Fruit fly (Drosophila melanogaster) whole organism, embryonic: ENCODE data around the gene Kdm2.

Experiments used
- ATbp ChIP-seq: fragments of 200-800 bp; sonication (Bioruptor generic); optimal IDR thresholded peaks from 2 replicates; lab custom pipeline; 2017; ENCODE audit warnings: missing biosample characterization, mild to moderate bottlenecking, missing genetic modification characterization, missing genetic modification reagents
- Ada2b ChIP-seq: fragments of 200-800 bp; sonication (Bioruptor generic); IDR thresholded peaks from 2 replicates; pipeline ENCODE4 v1.3.6; 2022; ENCODE audit warnings: missing biosample characterization, missing genetic modification characterization
- Aef1 ChIP-seq: fragments of 200-800 bp; sonication (Bioruptor generic); IDR thresholded peaks from 3 replicates; pipeline ENCODE4 v1.3.6; 2022; ENCODE audit warnings: missing biosample characterization, missing genetic modification characterization
- CG10462 ChIP-seq: fragments of 200-800 bp; sonication (Bioruptor generic); optimal IDR thresholded peaks from 2 replicates; lab custom pipeline; 2016; ENCODE audit warnings: missing biosample characterization, missing genetic modification characterization
- CG10543 ChIP-seq: fragments of 200-800 bp; sonication (Bioruptor generic); optimal IDR thresholded peaks from 3 replicates; lab custom pipeline; 2017; ENCODE audit warnings: missing biosample characterization, mild to moderate bottlenecking, missing genetic modification characterization, moderate library complexity
- CG11696 ChIP-seq: fragments of 200-800 bp; sonication (Bioruptor generic); IDR thresholded peaks from 2 replicates; pipeline ENCODE4 v1.3.6; 2022; ENCODE audit warnings: missing biosample characterization, missing genetic modification characterization
- CG1233 ChIP-seq: fragments of 200-800 bp; sonication (Bioruptor generic); optimal IDR thresholded peaks from 4 replicates; lab custom pipeline; 2018; ENCODE audit warnings: missing biosample characterization, mild to moderate bottlenecking, missing genetic modification characterization
- CG15011 ChIP-seq: fragments of 200-800 bp; sonication (Bioruptor generic); optimal IDR thresholded peaks from 3 replicates; lab custom pipeline; 2018; ENCODE audit warnings: missing biosample characterization, mild to moderate bottlenecking, missing genetic modification characterization
- CG17912 ChIP-seq: fragments of 200-800 bp; sonication (Bioruptor generic); optimal IDR thresholded peaks from 2 replicates; lab custom pipeline; 2018; ENCODE audit warnings: missing biosample characterization, mild to moderate bottlenecking, missing genetic modification characterization
- CG3065 ChIP-seq: fragments of 200-800 bp; sonication (Bioruptor generic); optimal IDR thresholded peaks from 2 replicates; lab custom pipeline; 2016; ENCODE audit warnings: missing biosample characterization, missing genetic modification characterization
- CG7357 ChIP-seq: fragments of 200-800 bp; sonication (Bioruptor generic); IDR thresholded peaks from 3 replicates; pipeline ENCODE4 v1.3.6; 2022; ENCODE audit warnings: missing biosample characterization, missing genetic modification characterization
- CG7372 ChIP-seq: fragments of 200-800 bp; sonication (Bioruptor generic); IDR thresholded peaks from 2 replicates; pipeline ENCODE4 v1.3.6; 2022; ENCODE audit warnings: missing biosample characterization, missing genetic modification characterization
- CG8281 ChIP-seq: fragments of 200-800 bp; sonication (Bioruptor generic); optimal IDR thresholded peaks from 2 replicates; lab custom pipeline; 2018; ENCODE audit warnings: missing biosample characterization, mild to moderate bottlenecking, missing genetic modification characterization, moderate library complexity
- CG8765 ChIP-seq: fragments of 200-800 bp; sonication (Bioruptor generic); IDR thresholded peaks from 2 replicates; pipeline ENCODE4 v1.3.6; 2022; ENCODE audit warnings: missing biosample characterization, missing genetic modification characterization
- D19A ChIP-seq: fragments of 200-800 bp; optimal IDR thresholded peaks from 3 replicates; lab custom pipeline; 2019; ENCODE audit warnings: missing biosample characterization, mild to moderate bottlenecking, missing genetic modification characterization, moderate library complexity
- Dbx ChIP-seq: fragments of 200-800 bp; sonication (Bioruptor generic); IDR thresholded peaks from 3 replicates; pipeline ENCODE4 v1.3.6; 2022; ENCODE audit warnings: missing biosample characterization, missing genetic modification characterization
- Dip3 ChIP-seq: fragments of 200-800 bp; sonication (Bioruptor generic); optimal IDR thresholded peaks from 3 replicates; lab custom pipeline; 2016; ENCODE audit warnings: missing biosample characterization, missing genetic modification characterization
- MBD-R2 ChIP-seq: fragments of 200-800 bp; sonication (Bioruptor generic); IDR thresholded peaks from 2 replicates; pipeline ENCODE4 v1.3.6; 2022; ENCODE audit warnings: missing biosample characterization, missing genetic modification characterization
- NC2β ChIP-seq: fragments of 200-800 bp; sonication (Bioruptor generic); optimal IDR thresholded peaks from 2 replicates; lab custom pipeline; 2016; ENCODE audit warnings: missing biosample characterization, missing genetic modification characterization
- Nf-YC ChIP-seq: fragments of 200-800 bp; optimal IDR thresholded peaks from 3 replicates; lab custom pipeline; 2019; ENCODE audit warnings: missing biosample characterization, mild to moderate bottlenecking, missing genetic modification characterization, moderate library complexity
- Oli ChIP-seq: fragments of 200-800 bp; sonication (Bioruptor generic); optimal IDR thresholded peaks from 2 replicates; lab custom pipeline; 2018; ENCODE audit warnings: missing biosample characterization, mild to moderate bottlenecking, missing genetic modification characterization, moderate library complexity
- Ptx1 ChIP-seq: fragments of 200-800 bp; sonication (Bioruptor generic); IDR thresholded peaks from 2 replicates; pipeline ENCODE4 v1.3.6; 2022; ENCODE audit warnings: missing biosample characterization, missing genetic modification characterization
- Scr ChIP-seq: fragments of 200-800 bp; sonication (Bioruptor generic); IDR thresholded peaks from 2 replicates; pipeline ENCODE4 v1.3.6; 2022; ENCODE audit warnings: missing biosample characterization, missing genetic modification characterization; ENCODE audit not compliant: partially characterized antibody
- Six4 ChIP-seq: fragments of 200-800 bp; sonication (Bioruptor generic); optimal IDR thresholded peaks from 2 replicates; lab custom pipeline; 2016; ENCODE audit warnings: missing biosample characterization, missing genetic modification characterization
- Sox102F ChIP-seq: fragments of 200-800 bp; sonication (Bioruptor generic); optimal IDR thresholded peaks from 2 replicates; lab custom pipeline; 2018; ENCODE audit warnings: missing biosample characterization, mild to moderate bottlenecking, missing genetic modification characterization, moderate library complexity
- ato ChIP-seq: fragments of 200-800 bp; sonication (Bioruptor generic); IDR thresholded peaks from 2 replicates; pipeline ENCODE4 v1.3.6; 2022; ENCODE audit warnings: missing biosample characterization, missing genetic modification characterization; ENCODE audit not compliant: partially characterized antibody
- bbx ChIP-seq: fragments of 200-800 bp; sonication (Bioruptor generic); IDR thresholded peaks from 2 replicates; pipeline ENCODE4 v1.3.6; 2022; ENCODE audit warnings: missing biosample characterization, missing genetic modification characterization; ENCODE audit not compliant: partially characterized antibody
- cad ChIP-seq: fragments of >200 bp; optimal IDR thresholded peaks from 2 replicates; lab custom pipeline; 2017; ENCODE audit warnings: missing biosample characterization, missing genetic modification characterization
- caup ChIP-seq: fragments of 200-800 bp; sonication (Bioruptor generic); optimal IDR thresholded peaks from 3 replicates; lab custom pipeline; 2017; ENCODE audit warnings: missing biosample characterization, mild to moderate bottlenecking, missing genetic modification characterization, moderate library complexity; ENCODE audit not compliant: severe bottlenecking
- da ChIP-seq: fragments of 200-800 bp; sonication (Bioruptor generic); optimal IDR thresholded peaks from 2 replicates; lab custom pipeline; 2016; ENCODE audit warnings: missing biosample characterization, missing genetic modification characterization
- dmrt11E ChIP-seq: fragments of 200-800 bp; sonication (Bioruptor generic); optimal IDR thresholded peaks from 3 replicates; lab custom pipeline; 2018; ENCODE audit warnings: missing biosample characterization, mild to moderate bottlenecking, missing genetic modification characterization, moderate library complexity
- fd3F ChIP-seq: fragments of 200-800 bp; sonication (Bioruptor generic); optimal IDR thresholded peaks from 2 replicates; lab custom pipeline; 2018; ENCODE audit warnings: missing biosample characterization, mild to moderate bottlenecking, missing genetic modification characterization, moderate library complexity
- gce ChIP-seq: fragments of 200-800 bp; sonication (Bioruptor generic); IDR thresholded peaks from 3 replicates; pipeline ENCODE4 v1.3.6; 2022; ENCODE audit warnings: missing biosample characterization, missing genetic modification characterization
- grau ChIP-seq: fragments of 200-800 bp; optimal IDR thresholded peaks from 3 replicates; lab custom pipeline; 2019; ENCODE audit warnings: missing biosample characterization, mild to moderate bottlenecking, missing genetic modification characterization, moderate library complexity
- grn ChIP-seq: fragments of 200-800 bp; sonication (Bioruptor generic); optimal IDR thresholded peaks from 3 replicates; lab custom pipeline; 2017; ENCODE audit warnings: missing biosample characterization, missing genetic modification characterization
- hbn ChIP-seq: fragments of 200-800 bp; sonication (Bioruptor generic); IDR thresholded peaks from 2 replicates; pipeline ENCODE4 v1.3.6; 2022; ENCODE audit warnings: missing biosample characterization, missing genetic modification characterization; ENCODE audit not compliant: partially characterized antibody
- kni ChIP-seq: fragments of 200-800 bp; sonication (Bioruptor generic); optimal IDR thresholded peaks from 3 replicates; lab custom pipeline; 2017; ENCODE audit warnings: mild to moderate bottlenecking, missing biosample characterization, missing genetic modification reagents, missing genetic modification characterization
- nerfin-1 ChIP-seq: fragments of 200-800 bp; sonication (Bioruptor generic); optimal IDR thresholded peaks from 3 replicates; lab custom pipeline; 2019; ENCODE audit warnings: missing biosample characterization, mild to moderate bottlenecking, missing genetic modification characterization, moderate library complexity
- pan ChIP-seq, 4 experiments: fragments of >200 bp in 3 of 4; fragments of 200-800 bp in 1 of 4; sonication (Bioruptor generic) in 1 of 4; optimal IDR thresholded peaks in 3 of 4; IDR thresholded peaks in 1 of 4; 2 replicates each; pipeline versions ENCODE4 v1.3.6 to Lab custom; 2017 to 2022; ENCODE audit warnings: missing biosample characterization in 2 of 4, missing genetic modification characterization in 2 of 4, mixed read lengths in 1 of 4
- pros ChIP-seq: fragments of 200-800 bp; sonication (Bioruptor generic); optimal IDR thresholded peaks from 3 replicates; lab custom pipeline; 2019; ENCODE audit warnings: missing biosample characterization, mild to moderate bottlenecking, missing genetic modification characterization, moderate library complexity
- ro ChIP-seq: fragments of 200-800 bp; sonication (Bioruptor generic); IDR thresholded peaks from 2 replicates; pipeline ENCODE4 v1.3.6; 2022; ENCODE audit warnings: missing biosample characterization, missing genetic modification characterization
- salm ChIP-seq: fragments of 200-800 bp; sonication (Bioruptor generic); optimal IDR thresholded peaks from 2 replicates; lab custom pipeline; 2018; ENCODE audit warnings: missing biosample characterization, mild to moderate bottlenecking, missing genetic modification characterization
- seq ChIP-seq: fragments of 200-800 bp; sonication (Bioruptor generic); IDR thresholded peaks from 2 replicates; pipeline ENCODE4 v1.3.6; 2022; ENCODE audit warnings: missing biosample characterization, missing genetic modification characterization
- sna ChIP-seq: fragments of 200-800 bp; sonication (Bioruptor generic); IDR thresholded peaks from 2 replicates; pipeline ENCODE4 v1.3.6; 2022; ENCODE audit warnings: missing biosample characterization, missing genetic modification characterization; ENCODE audit not compliant: partially characterized antibody
- sob ChIP-seq: fragments of 200-800 bp; sonication (Bioruptor generic); IDR thresholded peaks from 2 replicates; pipeline ENCODE4 v1.3.6; 2022; ENCODE audit warnings: missing biosample characterization, missing genetic modification characterization
- tll ChIP-seq, 2 experiments: fragments of 200-800 bp in 1 of 2; fragments of >200 bp in 1 of 2; sonication (Bioruptor generic) in 1 of 2; optimal IDR thresholded peaks; 2 replicates each; lab custom pipeline; 2017 to 2019; ENCODE audit warnings: missing biosample characterization in 2 of 2, missing genetic modification characterization in 2 of 2, mild to moderate bottlenecking in 1 of 2, moderate library complexity in 1 of 2
- trem ChIP-seq: fragments of 200-800 bp; optimal IDR thresholded peaks from 3 replicates; lab custom pipeline; 2019; ENCODE audit warnings: missing biosample characterization, mild to moderate bottlenecking, missing genetic modification characterization, moderate library complexity
- unc-4 ChIP-seq: fragments of 200-800 bp; sonication (Bioruptor generic); IDR thresholded peaks from 2 replicates; pipeline ENCODE4 v1.3.6; 2022; ENCODE audit warnings: missing biosample characterization, missing genetic modification characterization; ENCODE audit not compliant: partially characterized antibody
- usp ChIP-seq: fragments of >200 bp; optimal IDR thresholded peaks from 2 replicates; lab custom pipeline; 2017; ENCODE audit warnings: missing biosample characterization, missing genetic modification characterization

Kdm2 gene

DNA sequence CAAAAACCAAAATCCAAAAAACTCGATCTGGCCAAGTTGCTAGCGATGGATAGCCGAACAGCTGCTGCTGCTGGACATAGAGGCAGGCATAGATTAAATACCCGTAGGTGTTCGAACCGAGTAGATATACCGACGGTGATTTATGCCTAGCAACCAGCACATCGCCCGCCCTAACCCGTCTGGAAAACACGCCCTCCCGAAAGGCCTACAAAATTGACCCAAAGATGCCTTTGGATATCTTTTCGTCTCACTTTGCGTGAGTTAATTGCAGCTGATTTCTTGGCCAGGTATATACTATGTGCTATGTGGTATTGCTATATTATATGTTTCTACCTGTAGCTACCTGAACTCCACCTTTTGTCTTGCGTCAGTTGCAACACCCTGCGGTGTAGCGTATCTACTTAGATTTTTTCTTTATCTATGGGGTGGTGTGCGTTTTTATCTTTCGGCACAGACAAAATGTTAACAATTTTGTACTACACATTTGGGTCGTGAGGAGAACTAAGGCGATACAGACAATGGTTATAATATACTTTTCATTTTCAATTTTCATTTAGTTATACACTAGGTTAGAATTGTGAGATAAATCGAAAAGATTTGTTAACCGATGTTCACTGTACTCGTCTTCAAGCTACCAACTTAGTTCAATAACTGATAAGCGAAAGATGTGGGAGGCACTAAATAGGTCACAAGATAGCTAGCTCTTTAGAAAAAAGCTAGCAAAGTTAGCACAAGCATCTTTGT lies 22.1 kb upstream of the Kdm2 start (continued):
- TF ChIP-seq hbn (GFP tag; lab: Robert Waterston, UW): no peak
- TF ChIP-seq ato (GFP tag; lab: Robert Waterston, UW): no peak
- peak; percentile 39 for TF ChIP-seq pros
- no peak for TF ChIP-seq seq
- no peak for TF ChIP-seq caup
- TF ChIP-seq usp (GFP tag; lab: Kevin White, UChicago): no peak
- no peak for TF ChIP-seq Dbx
- no peak for TF ChIP-seq sob (GFP tag; lab: Robert Waterston, UW)
- no peak for TF ChIP-seq CG17912
- no peak for TF ChIP-seq CG7357 (GFP tag; lab: Robert Waterston, UW)
- TF ChIP-seq sna: no peak
- no peak for TF ChIP-seq CG7372 (GFP tag; lab: Robert Waterston, UW)
- no peak for TF ChIP-seq CG10462 (GFP tag; lab: Kevin White, UChicago)
- TF ChIP-seq Nf-YC (tag; lab: Kevin White, UChicago): no peak
- TF ChIP-seq grau (tag; lab: Kevin White, UChicago): peak; percentile 50
- TF ChIP-seq da (GFP tag; lab: Kevin White, UChicago): no peak
- no peak for TF ChIP-seq fd3F
- no peak for TF ChIP-seq Scr (GFP tag; lab: Robert Waterston, UW)
- TF ChIP-seq Oli (tag; lab: Kevin White, UChicago): no peak
- no peak for TF ChIP-seq Ptx1 (GFP tag; lab: Robert Waterston, UW)
- TF ChIP-seq ATbp (GFP tag; lab: Kevin White, UChicago): no peak
- TF ChIP-seq NC2β (GFP tag; lab: Kevin White, UChicago): no peak
- no peak for TF ChIP-seq gce
- no peak for TF ChIP-seq CG3065 (GFP tag; lab: Kevin White, UChicago)
- TF ChIP-seq CG11696: no peak
- TF ChIP-seq CG10543 (GFP tag; lab: Kevin White, UChicago): peak; percentile 3
- no peak for TF ChIP-seq pan (optimal IDR thresholded peaks at IDR 0.05; lab: Kevin White, UChicago)
- no peak for TF ChIP-seq pan (GFP tag; optimal IDR thresholded peaks at IDR 0.05 in 1 of 2, IDR thresholded peaks at IDR 0.05 in 1 of 2)
- no peak for TF ChIP-seq CG8765 (GFP tag; lab: Robert Waterston, UW)
- no peak for TF ChIP-seq Ada2b (GFP tag; lab: Robert Waterston, UW)
- TF ChIP-seq ro: no peak
- peak; percentile 32 for TF ChIP-seq kni
- no peak for TF ChIP-seq CG1233 (GFP tag; lab: Kevin White, UChicago)
- TF ChIP-seq cad: peak; percentile 59
- TF ChIP-seq Dip3 (GFP tag; lab: Kevin White, UChicago): no peak
- no peak for TF ChIP-seq bbx (GFP tag; lab: Robert Waterston, UW)
- TF ChIP-seq trem (tag; lab: Kevin White, UChicago): no peak
- no peak for TF ChIP-seq Aef1 (GFP tag; lab: Robert Waterston, UW)
- TF ChIP-seq D19A: no peak
- TF ChIP-seq unc-4 (GFP tag; lab: Robert Waterston, UW): no peak
- peak in 1 of 2 experiments; percentile 95 for TF ChIP-seq tll (GFP tag; optimal IDR thresholded peaks at IDR 0.05; lab: Kevin White, UChicago)
- TF ChIP-seq Sox102F (GFP tag; lab: Kevin White, UChicago): no peak
- TF ChIP-seq CG8281 (tag; lab: Kevin White, UChicago): no peak
- TF ChIP-seq salm: no peak
- TF ChIP-seq grn (GFP tag; lab: Kevin White, UChicago): peak; percentile 11
- no peak for TF ChIP-seq Six4 (GFP tag; lab: Kevin White, UChicago)
- no peak for TF ChIP-seq CG15011
- no peak for TF ChIP-seq MBD-R2 (GFP tag; lab: Robert Waterston, UW)
- TF ChIP-seq nerfin-1 (tag; lab: Kevin White, UChicago): no peak
- TF ChIP-seq dmrt11E (tag; lab: Kevin White, UChicago): no peak
